Worm (Caenorhabditis elegans) whole organism, L4 larva: ENCODE measurements around the gene grl-27.

Source experiments
- F37D6.2 ChIP-seq: sonication (generic microtip); optimal IDR thresholded peaks from 2 replicates; lab custom pipeline; 2016; ENCODE audit warnings: mild to moderate bottlenecking, missing genetic modification characterization, missing compliant biosample characterization
- F44E2.7 ChIP-seq: fragments of 200-800 bp; sonication (Bioruptor generic); IDR thresholded peaks from 2 replicates; pipeline ENCODE4 v2.1.2; 2022; ENCODE audit warnings: missing genetic modification characterization, missing compliant biosample characterization
- F49E8.2 ChIP-seq: sonication (generic microtip); optimal IDR thresholded peaks from 2 replicates; lab custom pipeline; 2016; ENCODE audit warnings: missing compliant biosample characterization, mild to moderate bottlenecking, missing genetic modification characterization, borderline replicate concordance
- T26A8.4 ChIP-seq: fragments of 200-800 bp; sonication (Bioruptor generic); IDR thresholded peaks from 2 replicates; pipeline ENCODE4 v1.3.6; 2022; ENCODE audit warnings: missing genetic modification characterization, missing compliant biosample characterization
- Y48G9A.11 ChIP-seq: fragments of 200-800 bp; sonication (Bioruptor generic); IDR thresholded peaks from 2 replicates; pipeline ENCODE4 v1.3.6; 2022; ENCODE audit warnings: missing genetic modification reagents, missing genetic modification characterization, missing compliant biosample characterization
- aha-1 ChIP-seq: fragments of 150-350 bp; peaks from one replicate; lab custom pipeline; 2014; ENCODE audit warnings: missing biosample characterization, missing genetic modification characterization
- aly-2 ChIP-seq: sonication (generic microtip); optimal IDR thresholded peaks from 2 replicates; lab custom pipeline; 2018; ENCODE audit warnings: missing biosample characterization, missing genetic modification characterization
- ceh-20 ChIP-seq: fragments of 200-800 bp; sonication (Bioruptor generic); IDR thresholded peaks from 2 replicates; pipeline ENCODE4 v1.3.6; 2022; ENCODE audit warnings: missing genetic modification reagents, missing genetic modification characterization, missing compliant biosample characterization
- ceh-32 ChIP-seq: sonication (generic microtip); optimal IDR thresholded peaks from 2 replicates; lab custom pipeline; 2016; ENCODE audit warnings: mild to moderate bottlenecking, missing genetic modification characterization, missing compliant biosample characterization; ENCODE audit not compliant: poor library complexity
- ceh-62 ChIP-seq: sonication (generic microtip); optimal IDR thresholded peaks from 2 replicates; lab custom pipeline; 2017; ENCODE audit warnings: missing biosample characterization, missing genetic modification characterization
- ceh-82 ChIP-seq: sonication (generic microtip); optimal IDR thresholded peaks from 2 replicates; lab custom pipeline; 2017; ENCODE audit warnings: missing biosample characterization, missing genetic modification characterization
- ces-1 ChIP-seq: fragments of 150-350 bp; sonication (generic microtip); optimal IDR thresholded peaks from 4 replicates; lab custom pipeline; 2014; ENCODE audit warnings: missing biosample characterization, missing genetic modification reagents, missing genetic modification characterization
- ctbp-1 ChIP-seq: fragments of 200-800 bp; sonication (Bioruptor generic); IDR thresholded peaks from 2 replicates; pipeline ENCODE4 v1.3.6; 2022; ENCODE audit warnings: missing genetic modification reagents, missing genetic modification characterization, missing compliant biosample characterization
- dmd-6 ChIP-seq: fragments of 200-800 bp; sonication (Bioruptor generic); IDR thresholded peaks from 2 replicates; pipeline ENCODE4 v1.3.6; 2022; ENCODE audit warnings: missing genetic modification reagents, missing genetic modification characterization, missing compliant biosample characterization
- dmd-8 ChIP-seq: fragments of 200-800 bp; sonication (Bioruptor generic); IDR thresholded peaks from 2 replicates; pipeline ENCODE4 v1.3.6; 2022; ENCODE audit warnings: missing genetic modification characterization, missing compliant biosample characterization
- dmd-9 ChIP-seq: fragments of 200-800 bp; sonication (Bioruptor generic); IDR thresholded peaks from 2 replicates; pipeline ENCODE4 v1.3.6; 2022; ENCODE audit warnings: missing genetic modification reagents, missing genetic modification characterization, missing compliant biosample characterization
- dve-1 ChIP-seq: sonication (generic microtip); optimal IDR thresholded peaks from 2 replicates; lab custom pipeline; 2017; ENCODE audit warnings: antibody characterized with exemption, mild to moderate bottlenecking, missing genetic modification characterization, missing compliant biosample characterization; ENCODE audit not compliant: insufficient read depth
- egl-27 ChIP-seq: sonication (generic microtip); optimal IDR thresholded peaks from 3 replicates; lab custom pipeline; 2017; ENCODE audit warnings: missing biosample characterization, missing genetic modification reagents, missing genetic modification characterization
- egl-43 ChIP-seq: fragments of 200-800 bp; sonication (Bioruptor generic); IDR thresholded peaks from 2 replicates; pipeline ENCODE4 v1.3.6; 2022; ENCODE audit warnings: missing genetic modification reagents, missing genetic modification characterization, missing compliant biosample characterization
- fos-1 ChIP-seq: fragments of 150-350 bp; optimal IDR thresholded peaks from 2 replicates; lab custom pipeline; 2014; ENCODE audit warnings: missing biosample characterization, missing genetic modification characterization
- hmg-1.1 ChIP-seq: fragments of 200-800 bp; sonication (Bioruptor generic); IDR thresholded peaks from 2 replicates; pipeline ENCODE4 v1.3.6; 2022; ENCODE audit warnings: missing genetic modification reagents, missing genetic modification characterization, missing compliant biosample characterization
- jun-1 ChIP-seq: fragments of 150-350 bp; optimal IDR thresholded peaks from 2 replicates; lab custom pipeline; 2014; ENCODE audit warnings: missing biosample characterization, missing genetic modification reagents, missing genetic modification characterization
- lim-7 ChIP-seq: fragments of 200-800 bp; sonication (Bioruptor generic); IDR thresholded peaks from 2 replicates; pipeline ENCODE4 v1.3.6; 2022; ENCODE audit warnings: missing genetic modification characterization, missing compliant biosample characterization
- lin-29 ChIP-seq: fragments of 200-800 bp; sonication (Bioruptor generic); IDR thresholded peaks from 2 replicates; pipeline ENCODE4 v1.3.6; 2022; ENCODE audit warnings: missing genetic modification reagents, missing genetic modification characterization, missing compliant biosample characterization
- lin-38 ChIP-seq: fragments of 200-800 bp; sonication (Bioruptor generic); IDR thresholded peaks from 2 replicates; pipeline ENCODE4 v1.3.6; 2022; ENCODE audit warnings: missing genetic modification reagents, missing genetic modification characterization, missing compliant biosample characterization
- lin-39 ChIP-seq: fragments of 150-350 bp; optimal IDR thresholded peaks from 2 replicates; lab custom pipeline; 2014; ENCODE audit warnings: missing biosample characterization, missing genetic modification reagents, missing genetic modification characterization
- madf-5 ChIP-seq, 2 experiments: fragments of 200-800 bp; sonication (Bioruptor generic); IDR thresholded peaks; 2 replicates each; pipeline ENCODE4 v1.3.6; 2022; ENCODE audit warnings: missing compliant biosample characterization in 2 of 2, missing genetic modification characterization in 2 of 2
- madf-9 ChIP-seq: fragments of 200-800 bp; sonication (Bioruptor generic); conservative IDR thresholded peaks from 2 replicates; pipeline ENCODE4 v1.3.6; 2022; ENCODE audit warnings: missing genetic modification reagents, missing genetic modification characterization, missing compliant biosample characterization
- mdt-29 ChIP-seq: fragments of 200-800 bp; sonication (Bioruptor generic); IDR thresholded peaks from 2 replicates; pipeline ENCODE4 v1.3.6; 2022; ENCODE audit warnings: missing genetic modification reagents, missing genetic modification characterization, missing compliant biosample characterization
- mep-1 ChIP-seq: fragments of 150-350 bp; sonication (generic microtip); optimal IDR thresholded peaks from 3 replicates; lab custom pipeline; 2014; ENCODE audit warnings: missing biosample characterization, missing genetic modification characterization
- mes-2 ChIP-seq: sonication (generic microtip); optimal IDR thresholded peaks from 2 replicates; lab custom pipeline; 2016; ENCODE audit warnings: missing genotype, mild to moderate bottlenecking, missing genetic modification characterization, missing compliant biosample characterization; ENCODE audit not compliant: poor library complexity, severe bottlenecking
- mxl-2 ChIP-seq: fragments of 200-800 bp; sonication (Bioruptor generic); conservative IDR thresholded peaks from 2 replicates; pipeline ENCODE4 v1.3.6; 2022; ENCODE audit warnings: missing genetic modification reagents, missing genetic modification characterization, missing compliant biosample characterization
- mxl-3 ChIP-seq: fragments of 200-800 bp; sonication (Bioruptor generic); optimal IDR thresholded peaks from 2 replicates; lab custom pipeline; 2018; ENCODE audit warnings: mild to moderate bottlenecking, missing genetic modification characterization, missing compliant biosample characterization
- nhr-102 ChIP-seq: sonication (generic microtip); optimal IDR thresholded peaks from 2 replicates; lab custom pipeline; 2016; ENCODE audit warnings: mild to moderate bottlenecking, missing genetic modification characterization, moderate library complexity, missing compliant biosample characterization
- nhr-111 ChIP-seq: fragments of 200-800 bp; sonication (Bioruptor generic); optimal IDR thresholded peaks from 2 replicates; lab custom pipeline; 2018; ENCODE audit warnings: mild to moderate bottlenecking, missing genetic modification characterization, missing compliant biosample characterization
- nhr-6 ChIP-seq: fragments of 150-350 bp; optimal IDR thresholded peaks from 2 replicates; lab custom pipeline; 2014; ENCODE audit warnings: missing biosample characterization, missing genetic modification characterization
- nhr-76 ChIP-seq: fragments of 150-350 bp; optimal IDR thresholded peaks from 2 replicates; lab custom pipeline; 2014; ENCODE audit warnings: missing biosample characterization, missing genetic modification characterization
- pqm-1 ChIP-seq: sonication (generic microtip); optimal IDR thresholded peaks from 2 replicates; lab custom pipeline; 2017; ENCODE audit warnings: missing biosample characterization, missing genetic modification characterization
- saeg-2 ChIP-seq: fragments of 200-800 bp; sonication (Bioruptor generic); IDR thresholded peaks from 2 replicates; pipeline ENCODE4 v1.3.6; 2022; ENCODE audit warnings: missing genetic modification reagents, missing genetic modification characterization, missing compliant biosample characterization
- set-16 ChIP-seq: fragments of 200-800 bp; sonication (Bioruptor generic); IDR thresholded peaks from 2 replicates; pipeline ENCODE4 v1.3.6; 2022; ENCODE audit warnings: missing genetic modification reagents, missing genetic modification characterization, missing compliant biosample characterization
- snpc-1.2 ChIP-seq: fragments of 200-800 bp; sonication (Bioruptor generic); IDR thresholded peaks from 2 replicates; pipeline ENCODE4 v1.3.6; 2022; ENCODE audit warnings: missing genetic modification reagents, missing genetic modification characterization, missing compliant biosample characterization
- tag-97 ChIP-seq: fragments of 200-800 bp; sonication (Bioruptor generic); IDR thresholded peaks from 2 replicates; pipeline ENCODE4 v1.3.6; 2022; ENCODE audit warnings: missing genetic modification characterization, missing compliant biosample characterization
- tra-1 ChIP-seq: fragments of 200-800 bp; sonication (Bioruptor generic); IDR thresholded peaks from 2 replicates; pipeline ENCODE4 v1.3.6; 2022; ENCODE audit warnings: missing genetic modification reagents, missing genetic modification characterization, missing compliant biosample characterization
- unc-39 ChIP-seq: sonication (generic microtip); optimal IDR thresholded peaks from 2 replicates; lab custom pipeline; 2017; ENCODE audit warnings: missing biosample characterization, missing genetic modification characterization
- unc-62 ChIP-seq, 3 experiments: fragments of 150-350 bp in 1 of 3; sonication (generic microtip); optimal IDR thresholded peaks in 2 of 3; peaks in 1 of 3; 1 replicate in 1 of 3; 2 replicates in 2 of 3; lab custom pipeline; 2014 to 2017; ENCODE audit warnings: missing biosample characterization in 3 of 3, missing genetic modification characterization in 3 of 3, missing genetic modification reagents in 3 of 3, missing genotype in 1 of 3
- vab-7 ChIP-seq: fragments of 200-800 bp; sonication (Bioruptor generic); IDR thresholded peaks from 2 replicates; pipeline ENCODE4 v1.3.6; 2022; ENCODE audit warnings: missing genetic modification reagents, missing genetic modification characterization, missing compliant biosample characterization
- zfp-2 ChIP-seq: sonication (generic microtip); optimal IDR thresholded peaks from 2 replicates; lab custom pipeline; 2016; ENCODE audit warnings: mild to moderate bottlenecking, missing genetic modification characterization, missing compliant biosample characterization
- zip-11 ChIP-seq: fragments of 200-800 bp; sonication (Bioruptor generic); IDR thresholded peaks from 2 replicates; pipeline ENCODE4 v1.3.6; 2022; ENCODE audit warnings: missing genetic modification characterization, missing compliant biosample characterization
- zip-2 ChIP-seq: fragments of 150-350 bp; optimal IDR thresholded peaks from 2 replicates; lab custom pipeline; 2014; ENCODE audit warnings: missing biosample characterization, missing genetic modification characterization
- ztf-11 ChIP-seq: fragments of 150-350 bp; optimal IDR thresholded peaks from 2 replicates; lab custom pipeline; 2014; ENCODE audit warnings: missing biosample characterization, missing genetic modification characterization

The grl-27 gene

DNA sequence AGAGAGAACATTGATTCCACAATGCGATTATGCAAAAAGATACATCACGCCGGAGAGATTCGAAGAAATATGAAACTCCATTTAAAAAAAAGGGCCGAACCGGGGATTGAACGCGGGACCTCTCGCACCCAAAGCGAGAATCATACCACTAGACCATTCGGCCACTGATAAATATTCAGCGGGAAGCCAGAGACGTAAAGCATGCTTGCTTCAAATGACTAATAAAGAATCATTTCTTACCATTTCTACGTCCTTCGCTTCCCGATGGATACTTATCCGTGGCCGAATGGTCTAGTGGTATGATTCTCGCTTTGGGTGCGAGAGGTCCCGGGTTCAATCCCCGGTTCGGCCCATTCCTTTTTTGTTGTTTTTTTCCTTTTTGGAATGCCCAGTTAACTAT is 12.6 kb upstream of the grl-27 start (continued):
- no peak for TF ChIP-seq aha-1 (tag; lab: Kevin White, UChicago)
- TF ChIP-seq T26A8.4 (GFP tag; lab: Robert Waterston, UW) = peak; percentile 63
- no peak for TF ChIP-seq F37D6.2

DNA sequence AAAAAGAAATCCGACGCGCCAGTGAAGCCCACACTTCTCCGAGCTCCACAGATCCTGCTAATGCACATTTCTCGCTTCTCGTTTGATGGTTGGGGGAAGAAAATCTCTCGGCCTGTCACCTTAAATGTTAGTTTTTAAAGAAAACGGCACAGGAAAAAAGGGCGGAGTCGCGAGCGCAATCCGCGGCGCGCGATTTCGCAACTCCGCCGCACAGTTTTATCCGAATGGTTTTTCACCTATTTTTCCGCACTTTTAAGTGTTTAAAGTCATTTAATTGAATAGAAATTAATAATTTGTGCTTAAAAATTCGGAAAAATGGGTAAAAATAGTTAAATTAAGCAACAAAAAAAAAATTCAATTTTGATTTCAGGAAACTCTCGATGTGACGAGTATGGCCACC is 12.0 kb upstream of the grl-27 start:
- TF ChIP-seq pqm-1 (tag; lab: Kevin White, UChicago) (no peak), Y48G9A.11 (GFP tag; lab: Robert Waterston, UW) (0 out of 2 replicates have a peak, but pooled peaks have one; percentile 22), lim-7 (no peak), hmg-1.1 (GFP tag; lab: Robert Waterston, UW) (0 out of 2 replicates have a peak, but pooled peaks have one; percentile 15), tag-97 (GFP tag; lab: Robert Waterston, UW) (no peak), nhr-6 (no peak), lin-39 (tag; lab: Kevin White, UChicago) (no peak), snpc-1.2 (GFP tag; lab: Robert Waterston, UW) (no peak), F44E2.7 (GFP tag; lab: Robert Waterston, UW) (no peak), mxl-2 (GFP tag; lab: Robert Waterston, UW) (no peak), set-16 (GFP tag; lab: Robert Waterston, UW) (peak; percentile 35), aha-1 (tag; lab: Kevin White, UChicago) (peak; percentile 75), vab-7 (GFP tag; lab: Robert Waterston, UW) (no peak), dmd-9 (no peak), zip-2 (tag; lab: Kevin White, UChicago) (no peak), unc-62 (GFP tag; optimal IDR thresholded peaks at IDR 0.05 in 1 of 2; lab: Kevin White, UChicago) (no peak), unc-62 (tag; optimal IDR thresholded peaks at IDR 0.05; lab: Kevin White, UChicago) (no peak), egl-43 (GFP tag; lab: Robert Waterston, UW) (no peak), T26A8.4 (GFP tag; lab: Robert Waterston, UW) (no peak), fos-1 (tag; lab: Kevin White, UChicago) (no peak), mxl-3 (GFP tag; lab: Kevin White, UChicago) (no peak), F37D6.2 (no peak), egl-27 (no peak), dve-1 (tag; lab: Kevin White, UChicago) (peak; percentile 23), ceh-20 (no peak), ces-1 (GFP tag; lab: Kevin White, UChicago) (no peak), ceh-32 (tag; lab: Kevin White, UChicago) (no peak), mes-2 (peak; percentile 75), lin-38 (GFP tag; lab: Robert Waterston, UW) (peak; percentile 55), ceh-62 (tag; lab: Kevin White, UChicago) (no peak), nhr-102 (tag; lab: Kevin White, UChicago) (no peak), jun-1 (tag; lab: Kevin White, UChicago) (no peak), zfp-2 (tag; lab: Kevin White, UChicago) (no peak), ceh-82 (tag; lab: Kevin White, UChicago) (no peak), ztf-11 (no peak), madf-9 (GFP tag; lab: Robert Waterston, UW) (no peak), aly-2 (tag; lab: Kevin White, UChicago) (no peak), tra-1 (no peak), zip-11 (GFP tag; lab: Robert Waterston, UW) (no peak), madf-5 (GFP tag; IDR thresholded peaks at IDR 0.05; lab: Robert Waterston, UW) (no peak), ctbp-1 (GFP tag; lab: Robert Waterston, UW) (no peak), nhr-111 (no peak), saeg-2 (no peak), lin-29 (GFP tag; lab: Robert Waterston, UW) (no peak), unc-39 (tag; lab: Kevin White, UChicago) (no peak), mdt-29 (GFP tag; lab: Robert Waterston, UW) (no peak), dmd-8 (GFP tag; lab: Robert Waterston, UW) (no peak), nhr-76 (tag; lab: Kevin White, UChicago) (no peak), dmd-6 (GFP tag; lab: Robert Waterston, UW) (no peak), mep-1 (peak; percentile 38), F49E8.2 (tag; lab: Kevin White, UChicago) (no peak)
